Fruit fly (Drosophila melanogaster): ENCODE results near the gene hzg.
A peak's percentile ranks its signal among the peaks of the same experiment; 100 is the strongest.

hzg gene

DNA sequence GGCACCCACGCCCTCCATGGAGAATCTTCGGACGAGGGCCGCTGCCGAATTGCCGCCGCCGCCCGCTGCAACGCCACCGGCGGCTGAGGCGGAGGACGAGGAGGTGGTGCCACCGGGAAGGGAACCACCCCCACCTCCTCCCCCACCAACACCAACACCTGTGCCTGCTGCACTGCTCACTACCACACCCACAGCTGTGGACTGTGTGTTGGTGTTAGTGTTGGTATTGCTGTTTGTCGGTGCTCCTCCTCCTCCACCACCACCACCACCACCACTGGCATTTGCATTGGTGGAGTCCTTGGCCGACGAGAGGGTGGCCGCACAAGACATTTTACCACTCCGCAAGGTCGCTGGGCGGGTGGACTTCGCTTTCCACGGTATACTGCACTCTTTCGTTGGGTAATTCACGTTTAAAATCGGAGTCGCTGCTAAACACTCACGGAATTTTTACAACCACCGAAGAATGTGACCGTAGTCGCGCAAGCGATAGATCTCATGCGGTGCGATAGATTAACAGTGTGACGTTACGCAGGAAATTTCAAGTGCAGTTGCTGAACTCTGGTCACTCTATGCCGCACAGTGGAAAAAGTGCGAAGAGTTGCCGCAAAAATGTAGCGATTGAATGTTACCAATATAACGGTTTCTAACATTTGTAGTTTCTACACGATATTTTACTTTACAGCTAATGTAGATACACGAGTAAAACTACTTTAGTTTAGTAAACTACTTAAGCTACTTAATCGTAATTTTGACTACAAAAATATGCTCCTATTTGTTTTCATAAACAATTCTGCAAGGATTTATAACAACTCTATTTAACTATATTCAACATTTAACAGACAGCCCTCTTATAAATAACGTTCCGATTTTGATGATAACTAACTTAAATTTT lies 7.0 kb upstream of the hzg start, which contains the start of gene mib1 (continued):
- TF ChIP-seq Tbp (GFP tag; optimal IDR thresholded peaks at IDR 0.05) = no peak
- peak; percentile 46 for TF ChIP-seq pros (GFP tag; optimal IDR thresholded peaks at IDR 0.05)
- TF ChIP-seq lov (optimal IDR thresholded peaks at IDR 0.05) = no peak
- TF ChIP-seq lov (GFP tag; IDR thresholded peaks at IDR 0.05) = peak; percentile 62; the same call in 1 of the 3 replicates
- no peak for TF ChIP-seq CG4404 (GFP tag; IDR thresholded peaks at IDR 0.05)
- TF ChIP-seq sug (tag; optimal IDR thresholded peaks at IDR 0.05) = peak; percentile 75
- TF ChIP-seq klu (GFP tag; IDR thresholded peaks at IDR 0.05) = peak; percentile 25; the same call in 1 of the 2 replicates
- peak; percentile 38 for TF ChIP-seq CG30020 (tag; optimal IDR thresholded peaks at IDR 0.05)
- TF ChIP-seq Rx (GFP tag; IDR thresholded peaks at IDR 0.05) = no peak
- peak; percentile 62 for TF ChIP-seq phol (tag; optimal IDR thresholded peaks at IDR 0.05)
- no peak for TF ChIP-seq Usf (GFP tag; optimal IDR thresholded peaks at IDR 0.05)
- peak; percentile 43 for TF ChIP-seq fu2 (GFP tag; optimal IDR thresholded peaks at IDR 0.05)
- TF ChIP-seq CG3995 (GFP tag; optimal IDR thresholded peaks at IDR 0.05) = peak; percentile 53
- TF ChIP-seq CG16813 (GFP tag; IDR thresholded peaks at IDR 0.05; ENCODE audit: partially characterized antibody) = peak; percentile 92
- TF ChIP-seq CG34224 (GFP tag; IDR thresholded peaks at IDR 0.05; ENCODE audit: partially characterized antibody) = peak; percentile 92
- TF ChIP-seq da (GFP tag; optimal IDR thresholded peaks at IDR 0.05) = no peak
- TF ChIP-seq gem (tag; optimal IDR thresholded peaks at IDR 0.05) = peak; percentile 24
- peak; percentile 18 for TF ChIP-seq CG4854 (GFP tag; optimal IDR thresholded peaks at IDR 0.05)
- TF ChIP-seq CG31224 (GFP tag; IDR thresholded peaks at IDR 0.05) = no peak
- TF ChIP-seq CG4360 (GFP tag; IDR thresholded peaks at IDR 0.05) = 0 out of 2 replicates have a peak, but pooled peaks have one; percentile 30
- TF ChIP-seq ranshi (GFP tag; IDR thresholded peaks at IDR 0.05) = no peak; the same call in 1 of the 2 replicates
- peak; percentile 76 for TF ChIP-seq Ets65A (GFP tag)
- no peak for TF ChIP-seq eyg (GFP tag; optimal IDR thresholded peaks at IDR 0.05)
- TF ChIP-seq ash1 (GFP tag; optimal IDR thresholded peaks at IDR 0.05) = peak; percentile 23
- TF ChIP-seq CrebB (tag; optimal IDR thresholded peaks at IDR 0.05) = peak; percentile 74
- TF ChIP-seq nmo (GFP tag; optimal IDR thresholded peaks at IDR 0.05) = peak; percentile 90
- no peak for TF ChIP-seq hkb (optimal IDR thresholded peaks at IDR 0.05)
- TF ChIP-seq hkb (GFP tag; IDR thresholded peaks at IDR 0.05) = 0 out of 2 replicates have a peak, but pooled peaks have one; percentile 13
- no peak for TF ChIP-seq CG1024 (GFP tag; IDR thresholded peaks at IDR 0.05)
- no peak for TF ChIP-seq CG15011 (GFP tag; optimal IDR thresholded peaks at IDR 0.05)
- peak; percentile 89 for TF ChIP-seq CG3847 (GFP tag; IDR thresholded peaks at IDR 0.05)
- TF ChIP-seq tll (GFP tag; optimal IDR thresholded peaks at IDR 0.05) = peak in 1 of 2 experiments; percentile 42
- TF ChIP-seq dpn (GFP tag; optimal IDR thresholded peaks at IDR 0.05) = peak in 1 of 2 experiments; percentile 32
- no peak for TF ChIP-seq CG11398 (GFP tag; optimal IDR thresholded peaks at IDR 0.05)
- TF ChIP-seq CG18764 (GFP tag; optimal IDR thresholded peaks at IDR 0.05) = no peak
- TF ChIP-seq fd64A (GFP tag; optimal IDR thresholded peaks at IDR 0.05) = no peak
- TF ChIP-seq trh (GFP tag; optimal IDR thresholded peaks at IDR 0.05) = no peak
- peak; percentile 40 for TF ChIP-seq kni (GFP tag; optimal IDR thresholded peaks at IDR 0.05)
- no peak for TF ChIP-seq CG31388 (GFP tag; optimal IDR thresholded peaks at IDR 0.05)
- no peak for TF ChIP-seq bab2 (GFP tag; optimal IDR thresholded peaks at IDR 0.05)
- TF ChIP-seq wor (GFP tag; IDR thresholded peaks at IDR 0.05) = no peak
- TF ChIP-seq HLHmδ (GFP tag; optimal IDR thresholded peaks at IDR 0.05) = peak; percentile 81
- no peak for TF ChIP-seq h (optimal IDR thresholded peaks at IDR 0.05)
- peak; percentile 59 for TF ChIP-seq grau (tag; optimal IDR thresholded peaks at IDR 0.05)
- peak; percentile 95 for TF ChIP-seq bbx (GFP tag; IDR thresholded peaks at IDR 0.05; ENCODE audit: partially characterized antibody)
- no peak for TF ChIP-seq danr (GFP tag; IDR thresholded peaks at IDR 0.05)
- no peak for TF ChIP-seq CG9215 (GFP tag; IDR thresholded peaks at IDR 0.05)
- TF ChIP-seq inv (GFP tag; IDR thresholded peaks at IDR 0.05; ENCODE audit: partially characterized antibody) = peak; percentile 79
- TF ChIP-seq Eip74EF (GFP tag; optimal IDR thresholded peaks at IDR 0.05) = peak in 1 of 2 experiments; percentile 49
